Worm (Caenorhabditis elegans) whole organism, late embryonic: Measurements from ENCODE around the gene asp-14.

Experiments
- C38D4.7 ChIP-seq: fragments of 200-800 bp; sonication (Bioruptor generic); optimal IDR thresholded peaks from 2 replicates; lab custom pipeline; 2018; ENCODE audit warnings: mild to moderate bottlenecking, missing genetic modification characterization, moderate library complexity, missing compliant biosample characterization
- F13H6.1 ChIP-seq: sonication (generic microtip); optimal IDR thresholded peaks from 2 replicates; lab custom pipeline; 2016; ENCODE audit warnings: missing genetic modification characterization, missing compliant biosample characterization
- K09A11.1 ChIP-seq: sonication (generic microtip); optimal IDR thresholded peaks from 2 replicates; lab custom pipeline; 2017; ENCODE audit warnings: antibody characterized with exemption, mild to moderate bottlenecking, missing genetic modification characterization, missing compliant biosample characterization; ENCODE audit not compliant: insufficient read depth
- T23F11.4 ChIP-seq: fragments of 200-800 bp; sonication (Bioruptor generic); optimal IDR thresholded peaks from 2 replicates; lab custom pipeline; 2018; ENCODE audit warnings: mild to moderate bottlenecking, missing genetic modification characterization, missing compliant biosample characterization
- Y22D7AL.16 ChIP-seq: sonication (generic microtip); optimal IDR thresholded peaks from 2 replicates; lab custom pipeline; 2016; ENCODE audit warnings: missing genetic modification characterization, missing compliant biosample characterization
- ahr-1 ChIP-seq: sonication (generic microtip); optimal IDR thresholded peaks from 2 replicates; lab custom pipeline; 2016; ENCODE audit warnings: missing genetic modification characterization, missing compliant biosample characterization
- ama-1 ChIP-seq: fragments of 150-350 bp; optimal IDR thresholded peaks from 2 replicates; lab custom pipeline; 2014
- ceh-14 ChIP-seq: sonication (generic microtip); optimal IDR thresholded peaks from 2 replicates; lab custom pipeline; 2016; ENCODE audit warnings: missing genotype, missing genetic modification characterization, missing compliant biosample characterization
- ceh-22 ChIP-seq: sonication (generic microtip); optimal IDR thresholded peaks from 2 replicates; lab custom pipeline; 2017; ENCODE audit warnings: missing biosample characterization, missing genetic modification characterization
- ceh-24 ChIP-seq: sonication (generic microtip); optimal IDR thresholded peaks from 2 replicates; lab custom pipeline; 2016; ENCODE audit warnings: mild to moderate bottlenecking, missing genetic modification characterization, missing compliant biosample characterization
- ceh-31 ChIP-seq: sonication (generic microtip); optimal IDR thresholded peaks from 2 replicates; lab custom pipeline; 2016; ENCODE audit warnings: missing genetic modification characterization, missing compliant biosample characterization
- ceh-34 ChIP-seq: sonication (generic microtip); optimal IDR thresholded peaks from 2 replicates; lab custom pipeline; 2016; ENCODE audit warnings: mild to moderate bottlenecking, missing genetic modification characterization, missing compliant biosample characterization
- ceh-6 ChIP-seq: fragments of 200-800 bp; sonication (Bioruptor generic); optimal IDR thresholded peaks from 2 replicates; lab custom pipeline; 2018; ENCODE audit warnings: mild to moderate bottlenecking, missing genetic modification characterization, missing compliant biosample characterization
- che-1 ChIP-seq: sonication (generic microtip); optimal IDR thresholded peaks from 2 replicates; lab custom pipeline; 2016; ENCODE audit warnings: mild to moderate bottlenecking, missing genetic modification characterization, missing compliant biosample characterization
- dmd-4 ChIP-seq: sonication (generic microtip); optimal IDR thresholded peaks from 2 replicates; lab custom pipeline; 2016; ENCODE audit warnings: borderline replicate concordance, missing genetic modification characterization, missing compliant biosample characterization
- eyg-1 ChIP-seq: sonication (generic microtip); optimal IDR thresholded peaks from 2 replicates; lab custom pipeline; 2016; ENCODE audit warnings: missing genotype, missing genetic modification characterization, missing compliant biosample characterization
- fax-1 ChIP-seq: sonication (generic microtip); optimal IDR thresholded peaks from 2 replicates; lab custom pipeline; 2016; ENCODE audit warnings: missing genotype, missing genetic modification characterization, missing compliant biosample characterization
- fkh-6 ChIP-seq: sonication (generic microtip); optimal IDR thresholded peaks from 2 replicates; lab custom pipeline; 2016; ENCODE audit warnings: missing genetic modification characterization, missing compliant biosample characterization
- gmeb-2 ChIP-seq: sonication (generic microtip); optimal IDR thresholded peaks from 2 replicates; lab custom pipeline; 2016; ENCODE audit warnings: missing genetic modification characterization, inconsistent platforms, missing compliant biosample characterization
- hlh-30 ChIP-seq: sonication (generic microtip); optimal IDR thresholded peaks from 2 replicates; lab custom pipeline; 2017; ENCODE audit warnings: antibody characterized with exemption, missing genetic modification characterization, missing compliant biosample characterization; ENCODE audit not compliant: insufficient read depth
- hlh-6 ChIP-seq: sonication (generic microtip); optimal IDR thresholded peaks from 2 replicates; lab custom pipeline; 2016; ENCODE audit warnings: missing genotype, missing genetic modification characterization, missing compliant biosample characterization
- madf-2 ChIP-seq: sonication (generic microtip); optimal IDR thresholded peaks from 2 replicates; lab custom pipeline; 2017; ENCODE audit warnings: missing genetic modification characterization, missing compliant biosample characterization
- mec-3 ChIP-seq: sonication (generic microtip); optimal IDR thresholded peaks from 2 replicates; lab custom pipeline; 2016; ENCODE audit warnings: borderline replicate concordance, missing genetic modification characterization, missing compliant biosample characterization
- nfya-1 ChIP-seq: sonication (generic microtip); optimal IDR thresholded peaks from 2 replicates; lab custom pipeline; 2017; ENCODE audit warnings: missing genetic modification characterization, mild to moderate bottlenecking, missing compliant biosample characterization, antibody characterized with exemption, moderate library complexity
- nhr-11 ChIP-seq: fragments of 150-350 bp; optimal IDR thresholded peaks from 2 replicates; lab custom pipeline; 2014; ENCODE audit warnings: missing biosample characterization, missing genetic modification characterization
- pat-9 ChIP-seq: fragments of 200-800 bp; sonication (Bioruptor generic); optimal IDR thresholded peaks from 2 replicates; lab custom pipeline; 2018; ENCODE audit warnings: mild to moderate bottlenecking, missing genetic modification characterization, moderate library complexity, missing compliant biosample characterization
- pax-1 ChIP-seq: fragments of 150-350 bp; optimal IDR thresholded peaks from 2 replicates; lab custom pipeline; 2014; ENCODE audit warnings: missing biosample characterization, missing genetic modification characterization
- pha-4 ChIP-seq: fragments of 150-350 bp; optimal IDR thresholded peaks from 2 replicates; lab custom pipeline; 2018; ENCODE audit warnings: missing biosample characterization, missing genetic modification reagents, missing genetic modification characterization
- pqm-1 ChIP-seq: sonication (generic microtip); optimal IDR thresholded peaks from 2 replicates; lab custom pipeline; 2016; ENCODE audit warnings: missing genetic modification characterization, missing compliant biosample characterization
- pros-1 ChIP-seq: fragments of 150-350 bp; optimal IDR thresholded peaks from 2 replicates; lab custom pipeline; 2014; ENCODE audit warnings: missing biosample characterization, missing genetic modification reagents, missing genetic modification characterization
- ref-2 ChIP-seq: sonication (generic microtip); optimal IDR thresholded peaks from 2 replicates; lab custom pipeline; 2016; ENCODE audit warnings: missing genetic modification characterization, missing compliant biosample characterization
- rnt-1 ChIP-seq: sonication (generic microtip); optimal IDR thresholded peaks from 2 replicates; lab custom pipeline; 2016; ENCODE audit warnings: missing genetic modification characterization, missing compliant biosample characterization
- sdc-2 ChIP-seq: sonication (generic microtip); optimal IDR thresholded peaks from 2 replicates; lab custom pipeline; 2016; ENCODE audit warnings: missing genotype, missing genetic modification characterization, missing compliant biosample characterization
- sox-4 ChIP-seq: sonication (generic microtip); optimal IDR thresholded peaks from 2 replicates; lab custom pipeline; 2017; ENCODE audit warnings: mild to moderate bottlenecking, missing genetic modification characterization, inconsistent platforms, missing compliant biosample characterization
- tbx-2 ChIP-seq: sonication (generic microtip); optimal IDR thresholded peaks from 2 replicates; lab custom pipeline; 2016; ENCODE audit warnings: missing genetic modification characterization, missing compliant biosample characterization
- tbx-7 ChIP-seq: sonication (generic microtip); optimal IDR thresholded peaks from 2 replicates; lab custom pipeline; 2016; ENCODE audit warnings: missing genotype, missing genetic modification characterization, missing compliant biosample characterization
- zip-5 ChIP-seq: sonication (generic microtip); optimal IDR thresholded peaks from 2 replicates; lab custom pipeline; 2016; ENCODE audit warnings: missing genetic modification characterization, missing compliant biosample characterization
- ztf-16 ChIP-seq: sonication (generic microtip); optimal IDR thresholded peaks from 2 replicates; lab custom pipeline; 2017; ENCODE audit warnings: missing genetic modification characterization, missing compliant biosample characterization

The asp-14 gene

DNA sequence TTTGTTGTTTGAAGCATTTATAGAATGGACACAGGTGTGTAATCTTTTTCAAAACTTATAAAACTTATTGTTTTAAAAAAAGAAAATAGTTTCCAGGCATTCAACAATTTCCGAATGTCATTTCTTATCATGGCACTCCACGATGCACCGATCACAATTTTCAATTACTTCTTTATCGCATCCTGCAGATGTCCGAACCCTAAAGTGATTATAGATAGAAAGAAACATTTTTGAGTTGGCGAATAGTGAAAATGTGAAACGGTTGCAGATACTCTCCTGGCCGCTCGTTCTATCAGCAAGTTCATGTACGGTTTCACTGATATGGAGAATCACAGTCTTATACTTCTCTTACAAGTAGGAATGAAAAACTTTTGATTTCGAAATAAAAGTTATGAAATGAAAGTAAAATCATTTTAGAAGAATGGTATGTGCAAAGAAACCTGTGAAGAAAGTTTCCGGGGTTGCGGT lies 16.6 kb upstream of the asp-14 start, which contains the start of gene C15B12.2:
TSS of gene C15B12.2 (plus strand) at position 418 of the 468 bp plus-strand sequence.
- TF ChIP-seq ahr-1 (tag; lab: Kevin White, UChicago), result no peak
- TF ChIP-seq che-1 (tag; lab: Kevin White, UChicago), result no peak
- TF ChIP-seq pha-4 (tag; lab: Kevin White, UChicago), result no peak
- no peak for TF ChIP-seq hlh-30 (tag; lab: Kevin White, UChicago)

- TF ChIP-seq hlh-6 (no peak), C38D4.7 (GFP tag; lab: Kevin White, UChicago) (no peak), fax-1 (tag; lab: Kevin White, UChicago) (no peak), ceh-24 (tag; lab: Kevin White, UChicago) (no peak), pat-9 (tag; lab: Kevin White, UChicago) (no peak), F13H6.1 (no peak), sdc-2 (no peak), madf-2 (tag; lab: Kevin White, UChicago) (no peak), ceh-31 (no peak), hlh-30 (tag; lab: Kevin White, UChicago) (no peak), tbx-7 (no peak), K09A11.1 (tag; lab: Kevin White, UChicago) (no peak), eyg-1 (tag; lab: Kevin White, UChicago) (no peak)
Observed at ce11 chrX:6462479-6462878, 16.0 kb upstream of the asp-14 start.

DNA sequence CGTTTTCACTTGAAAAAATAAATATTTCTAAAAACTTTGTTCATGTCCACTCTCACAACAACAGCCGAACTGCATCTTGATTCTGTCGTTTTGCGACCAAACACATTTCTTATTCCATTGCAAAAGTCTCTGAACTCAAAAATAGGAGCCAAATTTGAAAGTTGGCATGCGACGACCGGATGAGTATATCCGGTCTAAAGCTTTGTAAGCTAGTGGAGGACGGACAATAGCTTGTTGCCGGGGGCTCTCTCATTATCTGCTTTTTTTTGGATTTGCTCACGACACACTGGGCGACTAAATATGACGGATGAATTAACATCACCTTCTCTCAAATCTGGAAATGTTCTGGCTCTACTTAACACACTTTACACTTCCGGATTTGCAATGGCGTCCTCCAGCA lies 15.3 kb upstream of the asp-14 start, which contains the start of gene K04E7.1:
TSS of gene K04E7.1 (plus strand) at position 301 of the 400 bp plus-strand sequence.
- no peak for TF ChIP-seq fkh-6 (tag; lab: Kevin White, UChicago)
- no peak for TF ChIP-seq ref-2 (tag; lab: Kevin White, UChicago)
- TF ChIP-seq ceh-6 (GFP tag; lab: Kevin White, UChicago), result no peak
- no peak for TF ChIP-seq Y22D7AL.16
- TF ChIP-seq ceh-14 (tag; lab: Kevin White, UChicago), result no peak
- no peak for TF ChIP-seq pqm-1
- TF ChIP-seq C38D4.7 (GFP tag; lab: Kevin White, UChicago), result no peak
- TF ChIP-seq, all 69 proteins: peak for 0

- TF ChIP-seq ahr-1 (tag; lab: Kevin White, UChicago) (no peak), ceh-14 (tag; lab: Kevin White, UChicago) (no peak)
Observed at ce11 chrX:6460123-6460522, 13.7 kb upstream of the asp-14 start.

DNA sequence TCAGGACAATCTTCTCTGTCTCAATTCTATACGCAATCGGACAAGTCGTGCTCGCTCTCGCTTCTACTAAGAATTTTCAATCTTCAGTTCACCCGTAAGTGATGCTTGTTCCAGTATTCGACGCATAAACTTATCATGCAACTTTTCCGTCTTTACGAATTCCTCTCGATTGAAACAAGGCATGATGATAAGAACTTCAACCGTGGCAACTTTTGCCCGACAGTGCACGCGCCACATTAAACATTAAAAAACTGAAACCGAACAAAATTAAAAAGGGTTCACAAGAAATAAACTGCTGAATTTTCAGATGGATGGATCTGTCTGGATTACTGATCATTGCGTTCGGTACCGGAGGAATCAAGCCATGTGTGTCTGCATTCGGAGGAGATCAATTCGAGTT lies 12.0 kb upstream of the asp-14 start:
- no peak for TF ChIP-seq nfya-1 (tag; lab: Kevin White, UChicago)
- TF ChIP-seq nhr-11 (tag; lab: Kevin White, UChicago), result no peak
- TF ChIP-seq ceh-24 (tag; lab: Kevin White, UChicago), result no peak
- no peak for TF ChIP-seq ceh-34 (tag; lab: Kevin White, UChicago)
- TF ChIP-seq pax-1 (tag; lab: Kevin White, UChicago), result no peak

DNA sequence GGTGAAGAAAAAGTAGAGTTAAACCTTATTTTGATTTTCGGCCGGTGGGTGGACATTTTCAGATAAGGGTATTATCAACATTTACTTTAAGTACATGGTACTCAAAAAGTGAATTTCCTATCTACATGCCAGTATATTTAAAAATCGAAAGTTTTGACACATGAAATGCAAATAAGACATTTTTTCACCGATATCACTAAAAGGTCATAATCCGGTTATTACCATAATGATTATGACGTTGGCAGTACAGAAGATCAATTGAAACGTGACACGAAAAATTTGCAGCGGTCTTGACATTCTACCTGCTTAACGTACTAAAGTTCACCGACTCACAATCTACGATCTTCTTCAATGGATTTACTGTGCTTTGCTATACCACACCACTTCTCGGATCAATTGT lies 11.5 kb upstream of the asp-14 start:
- TF ChIP-seq T23F11.4 (GFP tag; lab: Kevin White, UChicago) (no peak), gmeb-2 (tag; lab: Kevin White, UChicago) (no peak), dmd-4 (tag; lab: Kevin White, UChicago) (no peak), nfya-1 (tag; lab: Kevin White, UChicago) (no peak), ceh-6 (GFP tag; lab: Kevin White, UChicago) (no peak), ztf-16 (tag; lab: Kevin White, UChicago) (no peak), Y22D7AL.16 (no peak), mec-3 (tag; lab: Kevin White, UChicago) (no peak), rnt-1 (tag; lab: Kevin White, UChicago) (no peak), sox-4 (tag; lab: Kevin White, UChicago) (no peak), zip-5 (no peak), pros-1 (no peak), fkh-6 (tag; lab: Kevin White, UChicago) (no peak), ceh-22 (tag; lab: Kevin White, UChicago) (no peak), che-1 (tag; lab: Kevin White, UChicago) (no peak), fax-1 (tag; lab: Kevin White, UChicago) (no peak), tbx-2 (tag; lab: Kevin White, UChicago) (no peak), ama-1 (lab: Kevin White, UChicago) (no peak)
- TF ChIP-seq, all 69 proteins: peak for 0
